Worm (Caenorhabditis elegans) whole organism, midembryonic: ENCODE data around the gene R08C7.12.

Experiments
- cog-1 ChIP-seq: sonication (generic microtip); optimal IDR thresholded peaks from 2 replicates; lab custom pipeline; 2016; ENCODE audit warnings: missing genetic modification characterization, missing compliant biosample characterization
- flt-1 ChIP-seq: fragments of 200-800 bp; sonication (Bioruptor generic); IDR thresholded peaks from 2 replicates; pipeline ENCODE4 v1.3.6; 2022; ENCODE audit warnings: missing genetic modification characterization, missing compliant biosample characterization
- klf-2 ChIP-seq: fragments of 200-800 bp; sonication (Bioruptor generic); conservative IDR thresholded peaks from 2 replicates; pipeline ENCODE4 v1.3.6; 2022; ENCODE audit warnings: missing genetic modification reagents, missing genetic modification characterization, missing compliant biosample characterization
- med-1 ChIP-seq: sonication (generic microtip); optimal IDR thresholded peaks from 2 replicates; lab custom pipeline; 2017; ENCODE audit warnings: missing genetic modification characterization, mild to moderate bottlenecking, missing compliant biosample characterization, antibody characterized with exemption, missing genetic modification reagents; ENCODE audit not compliant: insufficient read depth
- tab-1 ChIP-seq: fragments of 200-800 bp; sonication (Bioruptor generic); IDR thresholded peaks from 2 replicates; pipeline ENCODE4 v1.3.6; 2022; ENCODE audit warnings: missing genetic modification characterization, missing compliant biosample characterization
- ztf-23 ChIP-seq: fragments of 200-800 bp; sonication (Bioruptor generic); IDR thresholded peaks from 2 replicates; pipeline ENCODE4 v1.3.6; 2022; ENCODE audit warnings: missing genetic modification reagents, missing genetic modification characterization, missing compliant biosample characterization

ce11 chrIV:4473767-4474166 is 24.2 kb downstream of the R08C7.12 start:
- TF ChIP-seq ztf-23 (no peak), tab-1 (GFP tag; lab: Robert Waterston, UW) (no peak), med-1 (GFP tag; lab: Kevin White, UChicago) (no peak), cog-1 (tag; lab: Kevin White, UChicago) (no peak), flt-1 (GFP tag; lab: Robert Waterston, UW) (no peak), klf-2 (GFP tag; lab: Robert Waterston, UW) (no peak)
